Fruit fly (Drosophila melanogaster): Measurements from ENCODE around the gene CG5928.

Gene CG5928

dm6 chrX:6031692-6032091 lies 36.1 kb upstream of the CG5928 start (continued):
- TF ChIP-seq Hr4 (GFP tag; optimal IDR thresholded peaks at IDR 0.05), result no peak
- TF ChIP-seq svp (GFP tag), result peak; percentile 79
- peak; percentile 47 for TF ChIP-seq CG10669 (GFP tag; optimal IDR thresholded peaks at IDR 0.05)
- TF ChIP-seq CG15336 (GFP tag; IDR thresholded peaks at IDR 0.05), result no peak
- no peak for TF ChIP-seq salr (GFP tag; optimal IDR thresholded peaks at IDR 0.05)
- no peak for TF ChIP-seq CG9139 (GFP tag; optimal IDR thresholded peaks at IDR 0.05)
- TF ChIP-seq CG7368 (GFP tag; optimal IDR thresholded peaks at IDR 0.05), result peak; percentile 28
- peak; percentile 2 for TF ChIP-seq net (GFP tag; optimal IDR thresholded peaks at IDR 0.05)
- TF ChIP-seq dsx (GFP tag; optimal IDR thresholded peaks at IDR 0.05; ENCODE audit: poor library complexity, severe bottlenecking), result peak; percentile 17
- peak; percentile 33 for TF ChIP-seq spab (GFP tag; optimal IDR thresholded peaks at IDR 0.05)
- TF ChIP-seq fd59A (GFP tag; optimal IDR thresholded peaks at IDR 0.05), result peak; percentile 5
- no peak for TF ChIP-seq fkh (GFP tag; optimal IDR thresholded peaks at IDR 0.05)
- no peak for TF ChIP-seq CG16779 (tag; optimal IDR thresholded peaks at IDR 0.05)
- TF ChIP-seq CG8319 (GFP tag; optimal IDR thresholded peaks at IDR 0.05), result peak; percentile 17
- TF ChIP-seq CG31627 (GFP tag; optimal IDR thresholded peaks at IDR 0.05), result peak; percentile 59
- peak; percentile 50 for TF ChIP-seq CG6792 (GFP tag; optimal IDR thresholded peaks at IDR 0.05)
- TF ChIP-seq Ets96B (tag; optimal IDR thresholded peaks at IDR 0.05), result peak; percentile 26
- no peak for TF ChIP-seq Hr38 (GFP tag; optimal IDR thresholded peaks at IDR 0.05)
- TF ChIP-seq Gug (GFP tag; IDR thresholded peaks at IDR 0.05), result no peak
- TF ChIP-seq Blimp-1 (GFP tag; optimal IDR thresholded peaks at IDR 0.05), result no peak
- TF ChIP-seq CG4318 (GFP tag; optimal IDR thresholded peaks at IDR 0.05), result no peak
- peak; percentile 46 for TF ChIP-seq vri (GFP tag; optimal IDR thresholded peaks at IDR 0.05)
- TF ChIP-seq CG11762 (GFP tag; optimal IDR thresholded peaks at IDR 0.05; ENCODE audit: insufficient read depth), result no peak
- peak; percentile 28 for TF ChIP-seq Ets21C (GFP tag; optimal IDR thresholded peaks at IDR 0.05)
- TF ChIP-seq CG3032 (tag; optimal IDR thresholded peaks at IDR 0.05), result peak; percentile 39

- TF ChIP-seq Lpt (GFP tag; optimal IDR thresholded peaks at IDR 0.05), result no peak
- no peak for TF ChIP-seq eg (GFP tag; IDR thresholded peaks at IDR 0.05)
Measured at dm6 chrX:6032826-6033225, 34.9 kb upstream of the CG5928 start.

- TF ChIP-seq CG1621 (tag; optimal IDR thresholded peaks at IDR 0.05), result no peak
- TF ChIP-seq eg (GFP tag; IDR thresholded peaks at IDR 0.05), result no peak
- TF ChIP-seq Eip75B (GFP tag; optimal IDR thresholded peaks at IDR 0.05), result no peak
- no peak for TF ChIP-seq CG9139 (GFP tag; optimal IDR thresholded peaks at IDR 0.05)
- no peak for TF ChIP-seq topi (GFP tag; optimal IDR thresholded peaks at IDR 0.05)
- no peak for TF ChIP-seq CG4318 (GFP tag; optimal IDR thresholded peaks at IDR 0.05)
- TF ChIP-seq Gug (GFP tag; IDR thresholded peaks at IDR 0.05), result no peak
- TF ChIP-seq CG32006 (GFP tag; optimal IDR thresholded peaks at IDR 0.05), result no peak
- TF ChIP-seq CG8119 (GFP tag; IDR thresholded peaks at IDR 0.05), result no peak
- TF ChIP-seq fkh (GFP tag; optimal IDR thresholded peaks at IDR 0.05), result no peak
- TF ChIP-seq CG6276 (GFP tag; optimal IDR thresholded peaks at IDR 0.05), result no peak
Measured at dm6 chrX:6034741-6035140, 33.0 kb upstream of the CG5928 start.

- TF ChIP-seq CG1621 (tag; optimal IDR thresholded peaks at IDR 0.05), result no peak
- peak; percentile 46 for TF ChIP-seq Eip78C (GFP tag)
Measured at dm6 chrX:6035359-6035758, 32.4 kb upstream of the CG5928 start.

Measured in whole organism, prepupa.